Fruit fly (Drosophila melanogaster) whole organism, embryonic: Measurements from ENCODE around the gene CG10165.

Experiments used
- Adf1 ChIP-seq: fragments of 200-800 bp; sonication (Bioruptor generic); IDR thresholded peaks from 2 replicates; pipeline ENCODE4 v1.3.6; 2022; ENCODE audit warnings: missing biosample characterization, missing genetic modification characterization
- Atf-2 ChIP-seq: fragments of 200-800 bp; sonication (Bioruptor generic); optimal IDR thresholded peaks from 2 replicates; lab custom pipeline; 2016; ENCODE audit warnings: missing biosample characterization, missing genetic modification characterization
- Awh ChIP-seq: fragments of 200-800 bp; sonication (Bioruptor generic); IDR thresholded peaks from 2 replicates; pipeline ENCODE4, ENCODE4 v1.3.6; 2022; ENCODE audit warnings: missing biosample characterization, missing genetic modification characterization
- Bgb ChIP-seq: fragments of 200-800 bp; sonication (Bioruptor generic); IDR thresholded peaks from 2 replicates; pipeline ENCODE4 v1.3.6; 2022; ENCODE audit warnings: missing biosample characterization, missing genetic modification characterization; ENCODE audit not compliant: partially characterized antibody
- CG11398 ChIP-seq: fragments of 200-800 bp; sonication (Bioruptor generic); optimal IDR thresholded peaks from 2 replicates; lab custom pipeline; 2016; ENCODE audit warnings: missing biosample characterization, missing genetic modification characterization
- CG11695 ChIP-seq: fragments of 200-800 bp; sonication (Bioruptor generic); IDR thresholded peaks from 3 replicates; pipeline ENCODE4 v1.3.6; 2022; ENCODE audit warnings: missing biosample characterization, missing genetic modification characterization
- CG12219 ChIP-seq: fragments of 200-800 bp; sonication (Bioruptor generic); optimal IDR thresholded peaks from 3 replicates; lab custom pipeline; 2018; ENCODE audit warnings: missing biosample characterization, mild to moderate bottlenecking, missing genetic modification characterization
- CG12769 ChIP-seq: fragments of 200-800 bp; sonication (Bioruptor generic); optimal IDR thresholded peaks from 2 replicates; lab custom pipeline; 2019; ENCODE audit warnings: missing biosample characterization, mild to moderate bottlenecking, missing genetic modification characterization, moderate library complexity
- CG13287 ChIP-seq: fragments of 200-800 bp; sonication (Bioruptor generic); IDR thresholded peaks from 2 replicates; pipeline ENCODE4 v1.3.6; 2022; ENCODE audit warnings: missing biosample characterization, missing genetic modification characterization; ENCODE audit not compliant: partially characterized antibody
- CG14710 ChIP-seq: fragments of 200-800 bp; sonication (Bioruptor generic); optimal IDR thresholded peaks from 3 replicates; lab custom pipeline; 2019; ENCODE audit warnings: missing biosample characterization, mild to moderate bottlenecking, missing genetic modification characterization, moderate library complexity
- CG15479 ChIP-seq: fragments of 200-800 bp; sonication (Bioruptor generic); optimal IDR thresholded peaks from 3 replicates; lab custom pipeline; 2019; ENCODE audit warnings: missing biosample characterization, mild to moderate bottlenecking, missing genetic modification characterization, moderate library complexity
- CG15514 ChIP-seq: fragments of 200-800 bp; sonication (Bioruptor generic); optimal IDR thresholded peaks from 3 replicates; lab custom pipeline; 2017; ENCODE audit warnings: missing biosample characterization, missing genetic modification characterization, mild to moderate bottlenecking, moderate library complexity, missing genetic modification reagents
- CG1602 ChIP-seq: fragments of 200-800 bp; sonication (Bioruptor generic); optimal IDR thresholded peaks from 3 replicates; lab custom pipeline; 2016; ENCODE audit warnings: missing biosample characterization, missing genetic modification characterization
- CG2116 ChIP-seq: fragments of 200-800 bp; sonication (Bioruptor generic); optimal IDR thresholded peaks from 3 replicates; lab custom pipeline; 2018; ENCODE audit warnings: missing biosample characterization, mild to moderate bottlenecking, missing genetic modification characterization
- CG2120 ChIP-seq: fragments of 200-800 bp; sonication (Bioruptor generic); optimal IDR thresholded peaks from 3 replicates; lab custom pipeline; 2016; ENCODE audit warnings: missing biosample characterization, missing genetic modification characterization
- CG2712 ChIP-seq: fragments of 200-800 bp; optimal IDR thresholded peaks from 3 replicates; lab custom pipeline; 2019; ENCODE audit warnings: missing biosample characterization, mild to moderate bottlenecking, missing genetic modification characterization, moderate library complexity
- CG33557 ChIP-seq: fragments of 200-800 bp; sonication (Bioruptor generic); optimal IDR thresholded peaks from 2 replicates; lab custom pipeline; 2019; ENCODE audit warnings: missing biosample characterization, mild to moderate bottlenecking, missing genetic modification characterization, moderate library complexity
- CG4820 ChIP-seq: fragments of 200-800 bp; sonication (Bioruptor generic); optimal IDR thresholded peaks from 3 replicates; lab custom pipeline; 2016; ENCODE audit warnings: missing biosample characterization, missing genetic modification characterization
- CG6654 ChIP-seq: fragments of 200-800 bp; sonication (Bioruptor generic); optimal IDR thresholded peaks from 2 replicates; lab custom pipeline; 2017; ENCODE audit warnings: missing biosample characterization, mild to moderate bottlenecking, missing genetic modification characterization
- CG7372 ChIP-seq: fragments of 200-800 bp; sonication (Bioruptor generic); IDR thresholded peaks from 2 replicates; pipeline ENCODE4 v1.3.6; 2022; ENCODE audit warnings: missing biosample characterization, missing genetic modification characterization
- CG9797 ChIP-seq: fragments of 200-800 bp; sonication (Bioruptor generic); optimal IDR thresholded peaks from 3 replicates; lab custom pipeline; 2018; ENCODE audit warnings: missing biosample characterization, mild to moderate bottlenecking, missing genetic modification characterization
- Dll ChIP-seq: fragments of 200-800 bp; sonication (Bioruptor generic); IDR thresholded peaks from 4 replicates; pipeline ENCODE4 v1.3.6; 2022; ENCODE audit warnings: missing biosample characterization, missing genetic modification characterization; ENCODE audit not compliant: partially characterized antibody
- Doc3 ChIP-seq: fragments of 200-800 bp; sonication (Bioruptor generic); IDR thresholded peaks from 3 replicates; pipeline ENCODE4 v1.3.6; 2022; ENCODE audit warnings: missing biosample characterization, missing genetic modification characterization; ENCODE audit not compliant: partially characterized antibody
- Drgx ChIP-seq: fragments of 200-800 bp; sonication (Bioruptor generic); IDR thresholded peaks from 2 replicates; pipeline ENCODE4 v1.3.6; 2022; ENCODE audit warnings: missing biosample characterization, missing genetic modification characterization
- Elba2 ChIP-seq: fragments of 200-800 bp; sonication (Bioruptor generic); optimal IDR thresholded peaks from 3 replicates; lab custom pipeline; 2016; ENCODE audit warnings: missing biosample characterization, missing genetic modification characterization
- Ets97D ChIP-seq: fragments of 200-800 bp; sonication (Bioruptor generic); optimal IDR thresholded peaks from 3 replicates; lab custom pipeline; 2016; ENCODE audit warnings: missing biosample characterization, missing genetic modification characterization
- HmgZ ChIP-seq: fragments of 200-800 bp; sonication (Bioruptor generic); optimal IDR thresholded peaks from 2 replicates; lab custom pipeline; 2018; ENCODE audit warnings: missing biosample characterization, mild to moderate bottlenecking, missing genetic modification characterization
- Hr3 ChIP-seq: fragments of 200-800 bp; sonication (Bioruptor generic); optimal IDR thresholded peaks from 3 replicates; lab custom pipeline; 2016; ENCODE audit warnings: missing biosample characterization, missing genetic modification characterization
- Myb ChIP-seq: fragments of 200-800 bp; sonication (Bioruptor generic); optimal IDR thresholded peaks from 2 replicates; lab custom pipeline; 2016; ENCODE audit warnings: missing biosample characterization, missing genetic modification characterization
- NC2β ChIP-seq: fragments of 200-800 bp; sonication (Bioruptor generic); optimal IDR thresholded peaks from 2 replicates; lab custom pipeline; 2016; ENCODE audit warnings: missing biosample characterization, missing genetic modification characterization
- NFAT ChIP-seq: fragments of 200-800 bp; sonication (Bioruptor generic); IDR thresholded peaks from 2 replicates; pipeline ENCODE4 v1.3.6; 2022; ENCODE audit warnings: missing biosample characterization, missing genetic modification characterization
- Taf1 ChIP-seq: fragments of 200-800 bp; sonication (Bioruptor generic); IDR thresholded peaks from 2 replicates; pipeline ENCODE4 v1.3.6; 2022; ENCODE audit warnings: missing biosample characterization, missing genetic modification characterization
- Xbp1 ChIP-seq: fragments of 200-800 bp; sonication (Bioruptor generic); optimal IDR thresholded peaks from 3 replicates; lab custom pipeline; 2016; ENCODE audit warnings: missing biosample characterization, mild to moderate bottlenecking, missing genetic modification characterization
- ab ChIP-seq: fragments of 200-800 bp; sonication (Bioruptor generic); optimal IDR thresholded peaks from 2 replicates; lab custom pipeline; 2016; ENCODE audit warnings: missing biosample characterization, missing genetic modification characterization
- ase ChIP-seq: fragments of 200-800 bp; sonication (Bioruptor generic); IDR thresholded peaks from 3 replicates; pipeline ENCODE4 v1.3.6; 2022; ENCODE audit warnings: missing biosample characterization, missing genetic modification characterization
- ato ChIP-seq: fragments of 200-800 bp; sonication (Bioruptor generic); IDR thresholded peaks from 2 replicates; pipeline ENCODE4 v1.3.6; 2022; ENCODE audit warnings: missing biosample characterization, missing genetic modification characterization; ENCODE audit not compliant: partially characterized antibody
- chinmo ChIP-seq: fragments of 200-800 bp; sonication (Bioruptor generic); IDR thresholded peaks from 4 replicates; pipeline ENCODE4 v1.3.6; 2022; ENCODE audit warnings: missing biosample characterization, missing genetic modification characterization; ENCODE audit not compliant: partially characterized antibody
- dpn ChIP-seq, 2 experiments: fragments of 200-800 bp; sonication (Bioruptor generic); optimal IDR thresholded peaks; 3 replicates each; lab custom pipeline; 2016; ENCODE audit warnings: missing biosample characterization in 2 of 2, missing genetic modification characterization in 2 of 2
- fd64A ChIP-seq: fragments of 200-800 bp; sonication (Bioruptor generic); optimal IDR thresholded peaks from 3 replicates; lab custom pipeline; 2018; ENCODE audit warnings: missing biosample characterization, mild to moderate bottlenecking, missing genetic modification characterization
- hbn ChIP-seq: fragments of 200-800 bp; sonication (Bioruptor generic); IDR thresholded peaks from 2 replicates; pipeline ENCODE4 v1.3.6; 2022; ENCODE audit warnings: missing biosample characterization, missing genetic modification characterization; ENCODE audit not compliant: partially characterized antibody
- ind ChIP-seq: fragments of 200-800 bp; sonication (Bioruptor generic); optimal IDR thresholded peaks from 3 replicates; lab custom pipeline; 2016; ENCODE audit warnings: missing biosample characterization, missing genetic modification characterization
- jing ChIP-seq: fragments of 200-800 bp; sonication (Bioruptor generic); optimal IDR thresholded peaks from 2 replicates; lab custom pipeline; 2018; ENCODE audit warnings: missing biosample characterization, mild to moderate bottlenecking, missing genetic modification characterization
- mld ChIP-seq: fragments of 200-800 bp; sonication (Bioruptor generic); IDR thresholded peaks from 3 replicates; pipeline ENCODE4 v1.3.6; 2022; ENCODE audit warnings: missing biosample characterization, missing genetic modification characterization; ENCODE audit not compliant: partially characterized antibody
- rib ChIP-seq: fragments of 200-800 bp; sonication (Bioruptor generic); IDR thresholded peaks from 2 replicates; pipeline ENCODE4 v1.3.6; 2022; ENCODE audit warnings: missing biosample characterization, missing genetic modification characterization
- sd ChIP-seq: fragments of 200-800 bp; sonication (Bioruptor generic); optimal IDR thresholded peaks from 3 replicates; lab custom pipeline; 2018; ENCODE audit warnings: missing biosample characterization, mild to moderate bottlenecking, missing genetic modification characterization, moderate library complexity
- sima ChIP-seq: fragments of 200-800 bp; sonication (Bioruptor generic); optimal IDR thresholded peaks from 2 replicates; lab custom pipeline; 2016; ENCODE audit warnings: missing biosample characterization, missing genetic modification characterization
- sna ChIP-seq: fragments of 200-800 bp; sonication (Bioruptor generic); IDR thresholded peaks from 2 replicates; pipeline ENCODE4 v1.3.6; 2022; ENCODE audit warnings: missing biosample characterization, missing genetic modification characterization; ENCODE audit not compliant: partially characterized antibody
- tna ChIP-seq: fragments of 200-800 bp; sonication (Bioruptor generic); IDR thresholded peaks from 2 replicates; pipeline ENCODE4 v1.3.6; 2022; ENCODE audit warnings: missing biosample characterization, missing genetic modification characterization; ENCODE audit not compliant: partially characterized antibody
- usp ChIP-seq: fragments of >200 bp; optimal IDR thresholded peaks from 2 replicates; lab custom pipeline; 2017; ENCODE audit warnings: missing biosample characterization, missing genetic modification characterization
- vnd ChIP-seq: fragments of 200-800 bp; sonication (Bioruptor generic); IDR thresholded peaks from 3 replicates; pipeline ENCODE4 v1.3.6; 2022; ENCODE audit warnings: missing biosample characterization, missing genetic modification characterization; ENCODE audit not compliant: partially characterized antibody

Gene CG10165

dm6 chr2L:19497983-19498382, 32.1 kb downstream of the CG10165 start, which contains the start of gene Top3alpha (continued):
- peak; percentile 38; the same call in 1 of the 2 replicates for TF ChIP-seq ato (GFP tag; lab: Robert Waterston, UW)
- no peak for TF ChIP-seq sd
- 0 out of 4 replicates have a peak, but pooled peaks have one; percentile 10 for TF ChIP-seq chinmo (GFP tag; lab: Robert Waterston, UW)
- TF ChIP-seq Ets97D: peak; percentile 36
- TF ChIP-seq Myb (GFP tag; lab: Kevin White, UChicago): peak; percentile 25
- no peak for TF ChIP-seq Awh
- peak; percentile 76 for TF ChIP-seq Dll (GFP tag; lab: Robert Waterston, UW)
- TF ChIP-seq sima (GFP tag; lab: Kevin White, UChicago): no peak
- no peak for TF ChIP-seq ind (GFP tag; lab: Kevin White, UChicago)
- TF ChIP-seq mld (GFP tag; lab: Robert Waterston, UW): 0 out of 3 replicates have a peak, but pooled peaks have one; percentile 27
- TF ChIP-seq CG1602 (GFP tag; lab: Kevin White, UChicago): no peak
- no peak for TF ChIP-seq CG2120 (GFP tag; lab: Kevin White, UChicago)
- TF ChIP-seq Elba2 (GFP tag; lab: Kevin White, UChicago): no peak
- TF ChIP-seq Doc3 (GFP tag; lab: Robert Waterston, UW): peak; percentile 58
- no peak for TF ChIP-seq dpn (GFP tag; optimal IDR thresholded peaks at IDR 0.05; lab: Kevin White, UChicago)
- no peak for TF ChIP-seq rib (GFP tag; lab: Robert Waterston, UW)
- TF ChIP-seq fd64A (GFP tag; lab: Kevin White, UChicago): no peak
- TF ChIP-seq Atf-2 (GFP tag; lab: Kevin White, UChicago): no peak
- no peak for TF ChIP-seq CG6654 (GFP tag; lab: Kevin White, UChicago)
- peak; percentile 52 for TF ChIP-seq CG14710 (tag; lab: Kevin White, UChicago)
- no peak for TF ChIP-seq CG4820 (GFP tag; lab: Kevin White, UChicago)
- TF ChIP-seq ab (GFP tag; lab: Kevin White, UChicago): no peak
- TF ChIP-seq CG12769 (tag; lab: Kevin White, UChicago): no peak
- no peak for TF ChIP-seq CG11695 (GFP tag; lab: Robert Waterston, UW)
- TF ChIP-seq CG2712 (tag; lab: Kevin White, UChicago): no peak
- TF ChIP-seq Adf1: peak; percentile 32; the same call in 1 of the 2 replicates
- TF ChIP-seq Hr3 (GFP tag; lab: Kevin White, UChicago): no peak
- no peak for TF ChIP-seq Taf1
- TF ChIP-seq tna (GFP tag; lab: Robert Waterston, UW): peak; percentile 73
- TF ChIP-seq sna (GFP tag; lab: Robert Waterston, UW): peak; percentile 52; the same call in 1 of the 2 replicates
- peak; percentile 58 for TF ChIP-seq CG15514 (GFP tag; lab: Kevin White, UChicago)
- TF ChIP-seq NC2β (GFP tag; lab: Kevin White, UChicago): no peak
- no peak for TF ChIP-seq CG33557
- no peak for TF ChIP-seq CG11398 (GFP tag; lab: Kevin White, UChicago)
- no peak for TF ChIP-seq CG7372
- TF ChIP-seq HmgZ (tag; lab: Kevin White, UChicago): peak; percentile 49
- no peak for TF ChIP-seq CG12219 (GFP tag; lab: Kevin White, UChicago)
- TF ChIP-seq CG15479: no peak
- peak; percentile 57 for TF ChIP-seq hbn (GFP tag; lab: Robert Waterston, UW)
- TF ChIP-seq usp (GFP tag; lab: Kevin White, UChicago): no peak
- no peak for TF ChIP-seq ase (GFP tag; lab: Robert Waterston, UW)
- TF ChIP-seq CG13287: peak; percentile 84
- peak; percentile 74 for TF ChIP-seq Bgb (GFP tag; lab: Robert Waterston, UW)
- TF ChIP-seq vnd (GFP tag; lab: Robert Waterston, UW): peak; percentile 48
- TF ChIP-seq CG2116: peak; percentile 90
- TF ChIP-seq NFAT: no peak
- TF ChIP-seq CG9797 (GFP tag; lab: Kevin White, UChicago): peak; percentile 79
- TF ChIP-seq jing (GFP tag; lab: Kevin White, UChicago): no peak
- no peak for TF ChIP-seq Xbp1 (GFP tag; lab: Kevin White, UChicago)
- no peak for TF ChIP-seq Drgx (GFP tag; lab: Robert Waterston, UW)
